Worm (Caenorhabditis elegans) whole organism, L4/young adult: ENCODE results near the gene ccep-97.

Source experiments
- W03F9.2 ChIP-seq: fragments of 150-350 bp; optimal IDR thresholded peaks from 2 replicates; lab custom pipeline; 2014; ENCODE audit warnings: missing biosample characterization, missing genetic modification characterization
- dao-5 ChIP-seq: sonication (generic microtip); optimal IDR thresholded peaks from 2 replicates; lab custom pipeline; 2016; ENCODE audit warnings: missing genotype, missing genetic modification characterization, moderate library complexity, missing compliant biosample characterization
- him-1 ChIP-seq: sonication (generic microtip); optimal IDR thresholded peaks from 2 replicates; lab custom pipeline; 2016; ENCODE audit warnings: missing genotype, missing genetic modification reagents, missing genetic modification characterization, missing compliant biosample characterization

Gene ccep-97

DNA sequence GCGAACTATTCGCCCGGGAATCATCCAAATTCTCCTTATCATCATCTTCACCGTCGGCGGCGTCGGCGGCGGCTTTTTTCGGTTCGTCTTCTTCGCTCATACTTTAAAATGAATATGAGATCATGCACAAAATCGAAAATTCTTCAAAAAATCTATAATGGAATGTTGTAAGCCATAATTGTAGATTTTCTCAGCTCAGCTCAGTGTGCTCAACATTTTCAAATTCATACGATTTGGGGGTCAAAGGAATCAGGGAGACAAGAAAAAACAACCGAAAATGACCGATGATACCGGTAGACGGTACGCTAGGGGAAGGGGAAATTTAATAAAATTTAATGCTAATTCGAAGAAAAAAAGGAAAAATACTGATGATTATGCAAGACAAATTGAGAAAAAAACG lies at the start of gene ccep-97:
Gene ccep-97 (minus strand): TSS at position 101 of the 400 bp plus-strand sequence.
- TF ChIP-seq W03F9.2 (no peak), him-1 (tag; lab: Kevin White, UChicago) (no peak), dao-5 (tag; lab: Kevin White, UChicago) (no peak)

DNA sequence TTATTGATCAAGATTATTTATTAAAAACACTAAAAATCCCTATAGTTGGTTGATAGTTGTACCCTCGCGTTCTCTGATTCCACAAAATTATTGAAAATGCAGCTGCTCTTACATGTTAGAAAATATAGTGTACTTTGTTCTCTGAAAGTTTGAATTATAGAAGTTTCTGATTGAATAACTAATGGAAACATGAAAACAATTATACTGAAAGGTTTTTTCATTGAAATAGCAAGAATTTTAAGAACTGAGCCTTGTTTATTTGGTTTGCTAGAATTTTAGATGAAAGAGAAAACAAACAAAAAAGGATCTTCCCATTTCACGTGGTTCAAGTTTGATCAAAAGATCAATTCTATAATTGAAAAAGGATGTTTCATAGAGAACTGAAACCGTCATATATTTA lies 49.1 kb upstream of the ccep-97 start:
- TF ChIP-seq dao-5 (tag; lab: Kevin White, UChicago) (no peak), W03F9.2 (no peak)

DNA sequence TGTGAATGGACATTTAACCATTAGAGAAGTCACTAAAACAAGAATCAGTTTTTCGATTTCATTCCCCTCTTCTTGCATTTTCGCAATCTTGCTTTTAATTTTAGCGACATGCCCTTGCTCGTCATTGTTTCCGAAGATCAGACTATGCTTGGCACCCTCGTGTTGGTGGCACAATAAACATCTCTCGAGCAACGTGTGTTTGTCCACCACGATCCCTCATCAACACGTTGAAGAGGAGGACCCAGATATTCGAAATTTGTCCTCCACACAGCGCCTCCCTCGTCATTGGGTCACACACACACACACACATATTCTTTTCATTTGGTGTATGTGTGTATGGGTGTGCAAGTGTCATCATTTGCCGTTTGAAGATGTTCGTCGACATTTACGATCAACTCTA lies 46.9 kb upstream of the ccep-97 start, which contains the start of gene srd-32:
Gene srd-32 (plus strand): TSS at position 301 of the 400 bp plus-strand sequence.
- TF ChIP-seq W03F9.2 (no peak), him-1 (tag; lab: Kevin White, UChicago) (no peak)

DNA sequence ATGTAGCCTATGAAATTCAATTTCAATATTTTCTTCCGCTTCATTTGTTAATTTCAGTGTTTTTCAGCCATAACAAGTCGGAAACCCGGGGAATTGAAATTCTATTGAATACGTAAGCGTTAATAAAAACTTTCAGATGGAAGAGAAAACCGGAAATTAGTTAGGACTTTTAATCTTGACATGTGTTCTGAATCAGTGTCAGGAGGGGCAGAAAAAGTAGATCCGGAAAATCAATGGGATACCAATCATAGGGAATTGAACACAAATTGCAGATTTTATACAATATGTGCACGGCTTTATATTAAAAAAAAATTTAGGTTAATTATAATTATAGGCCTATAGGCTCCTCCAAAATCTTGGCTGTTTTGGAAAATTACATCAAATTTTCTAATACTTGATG lies 45.9 kb upstream of the ccep-97 start:
- TF ChIP-seq him-1 (tag; lab: Kevin White, UChicago) (no peak), dao-5 (tag; lab: Kevin White, UChicago) (no peak), W03F9.2 (no peak)

- TF ChIP-seq him-1 (tag; lab: Kevin White, UChicago) (no peak), W03F9.2 (no peak), dao-5 (tag; lab: Kevin White, UChicago) (no peak)
Observed at ce11 chrV:4862737-4863136, 44.3 kb upstream of the ccep-97 start, which contains the start of gene C37H5.13. Gene C37H5.13, minus strand, starts transcription at chrV:4862965.

DNA sequence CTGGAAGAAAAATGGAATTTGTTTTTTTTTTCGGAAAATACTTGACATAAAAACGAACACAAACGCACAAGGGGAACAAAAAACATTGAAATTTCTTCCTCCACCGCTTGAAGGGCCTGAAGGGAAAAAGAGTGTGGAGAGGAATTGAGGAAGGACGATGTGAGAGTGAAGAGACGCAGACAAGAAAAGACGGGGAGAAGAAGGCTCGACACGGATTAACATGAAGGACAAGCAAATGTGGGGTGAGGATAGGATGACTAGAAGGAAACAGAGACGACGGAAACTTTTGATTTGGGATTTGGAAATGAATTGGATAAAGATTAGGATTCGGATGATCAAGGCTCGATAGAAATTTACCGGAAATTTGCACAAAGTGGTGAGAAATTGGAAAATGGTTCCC lies 42.1 kb upstream of the ccep-97 start:
- no peak for TF ChIP-seq dao-5 (tag; lab: Kevin White, UChicago)
- no peak for TF ChIP-seq him-1 (tag; lab: Kevin White, UChicago)
- no peak for TF ChIP-seq W03F9.2

DNA sequence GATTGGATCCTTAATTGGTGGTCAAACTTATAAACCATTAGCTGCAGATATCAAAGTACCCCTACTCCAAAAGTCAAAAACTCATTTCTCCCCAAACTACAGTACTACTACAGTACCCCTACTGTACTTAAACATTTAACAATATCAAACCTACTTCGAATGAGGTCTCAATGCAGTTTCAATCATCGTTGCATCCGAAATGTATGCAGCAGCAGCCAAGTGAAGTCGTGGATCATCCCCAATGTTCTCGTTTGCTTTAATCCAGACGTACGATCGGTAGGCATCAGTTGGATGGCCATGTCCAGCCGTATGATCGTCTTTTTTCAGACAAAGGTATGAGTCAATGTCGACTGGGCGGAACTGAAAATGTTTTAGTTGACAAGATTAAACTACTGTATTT lies 39.1 kb upstream of the ccep-97 start:
- no peak for TF ChIP-seq dao-5 (tag; lab: Kevin White, UChicago)
- no peak for TF ChIP-seq W03F9.2
- TF ChIP-seq him-1 (tag; lab: Kevin White, UChicago): no peak

DNA sequence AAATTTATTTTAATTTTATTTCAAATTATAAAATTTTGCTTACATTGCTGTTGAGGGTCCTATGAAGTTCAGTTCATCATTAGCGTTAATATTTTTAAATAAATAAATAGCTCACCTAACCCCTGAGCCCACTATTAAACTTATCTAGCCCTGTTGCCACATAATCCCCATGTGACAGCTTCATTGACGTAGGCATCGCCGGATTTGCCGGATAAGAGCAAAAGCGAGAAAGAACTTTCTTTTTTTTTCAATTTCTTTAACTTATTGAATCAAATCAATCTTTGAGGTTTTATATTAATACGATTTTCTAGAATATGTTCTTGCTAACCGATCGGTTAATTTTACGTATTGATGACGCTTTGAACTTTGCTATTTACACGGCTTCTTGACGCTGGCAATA lies 33.5 kb upstream of the ccep-97 start:
- no peak for TF ChIP-seq W03F9.2
- no peak for TF ChIP-seq dao-5 (tag; lab: Kevin White, UChicago)
- no peak for TF ChIP-seq him-1 (tag; lab: Kevin White, UChicago)

DNA sequence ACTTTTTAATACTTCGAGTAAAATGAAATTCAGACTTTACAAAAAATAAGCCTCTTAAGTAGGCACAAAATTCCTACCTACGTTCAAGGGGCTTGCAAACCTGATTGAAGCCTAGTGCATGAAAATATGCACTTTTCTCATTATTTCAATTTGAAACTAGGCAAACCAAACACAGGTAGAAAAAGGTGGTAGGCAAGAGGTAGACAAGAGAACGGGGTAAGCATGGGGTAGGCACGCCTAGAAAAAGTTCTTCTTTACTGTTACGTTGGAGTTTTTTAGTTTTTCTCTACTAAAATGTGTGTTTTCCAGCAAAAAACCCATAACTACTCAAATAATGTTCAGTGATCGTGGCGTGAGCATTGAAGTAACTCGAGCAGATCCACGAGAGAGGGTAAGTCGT lies 32.7 kb upstream of the ccep-97 start, which contains the start of gene nex-4:
Gene nex-4 (plus strand): TSS at position 301 of the 400 bp plus-strand sequence.
- TF ChIP-seq dao-5 (tag; lab: Kevin White, UChicago): no peak
- no peak for TF ChIP-seq him-1 (tag; lab: Kevin White, UChicago)
- no peak for TF ChIP-seq W03F9.2

ce11 chrV:4850446-4850845 lies 32.0 kb upstream of the ccep-97 start:
- TF ChIP-seq him-1 (tag; lab: Kevin White, UChicago) (no peak), dao-5 (tag; lab: Kevin White, UChicago) (no peak), W03F9.2 (no peak)

- TF ChIP-seq W03F9.2 (peak; percentile 20), him-1 (tag; lab: Kevin White, UChicago) (no peak)
Observed at ce11 chrV:4847424-4847823, 29.0 kb upstream of the ccep-97 start, which contains the start of gene abhd-5.1. Gene abhd-5.1, plus strand, starts transcription at chrV:4847653.

DNA sequence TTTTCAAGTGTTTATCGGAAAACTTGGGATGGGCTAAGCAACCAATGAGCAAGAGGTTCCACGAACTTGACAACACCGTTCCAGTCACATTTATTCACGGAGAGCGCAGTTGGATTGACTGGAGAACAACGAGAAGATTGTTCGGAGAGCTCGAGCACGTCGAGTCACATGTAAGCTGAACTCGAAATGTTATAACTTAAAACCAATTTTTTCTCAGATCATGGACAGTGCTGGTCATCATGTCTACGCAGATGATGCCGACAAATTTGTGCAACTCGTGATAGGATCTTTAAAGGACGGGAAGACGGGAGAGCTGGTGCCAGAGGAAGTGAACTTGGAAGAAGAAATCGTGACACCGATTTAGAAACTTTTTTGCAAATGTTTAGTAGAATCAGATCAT lies 28.0 kb upstream of the ccep-97 start:
- TF ChIP-seq him-1 (tag; lab: Kevin White, UChicago): no peak

ce11 chrV:4844591-4844990 lies 26.1 kb upstream of the ccep-97 start, which contains the start of gene abhd-5.2:
Gene abhd-5.2, plus strand, starts transcription at chrV:4844685.
- no peak for TF ChIP-seq dao-5 (tag; lab: Kevin White, UChicago)
- TF ChIP-seq W03F9.2: peak; percentile 11

DNA sequence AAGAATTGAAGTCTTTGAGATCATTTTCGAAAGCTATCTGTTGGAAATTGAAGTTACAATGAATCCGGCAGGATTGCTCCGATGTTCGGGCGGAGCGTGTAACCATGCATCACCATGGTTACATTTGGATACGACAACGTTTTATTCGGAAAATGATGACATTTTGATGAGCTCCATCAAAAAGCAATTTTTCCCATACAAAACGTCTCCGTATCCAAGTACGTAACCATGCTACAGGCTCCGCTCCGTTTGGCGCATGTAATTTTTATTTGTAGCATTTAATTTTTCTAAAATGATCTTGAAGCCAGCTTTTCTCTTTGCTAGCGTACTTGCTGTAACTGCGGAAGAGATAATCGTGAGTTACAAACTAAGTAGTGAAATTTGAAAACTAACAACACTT lies 24.1 kb upstream of the ccep-97 start, which contains the start of the genes cwp-2 and cwp-3:
Gene cwp-2 (minus strand): TSS at position 101 of the 400 bp plus-strand sequence.
Gene cwp-3 (plus strand): TSS at position 293 of the 400 bp plus-strand sequence.
- TF ChIP-seq W03F9.2 (no peak), dao-5 (tag; lab: Kevin White, UChicago) (no peak), him-1 (tag; lab: Kevin White, UChicago) (no peak)

- TF ChIP-seq him-1 (tag; lab: Kevin White, UChicago) (no peak), dao-5 (tag; lab: Kevin White, UChicago) (no peak), W03F9.2 (no peak)
Observed at ce11 chrV:4841179-4841578, 22.7 kb upstream of the ccep-97 start, which contains the start of gene cwp-1. Gene cwp-1, minus strand, starts transcription at chrV:4841279.
